Worm (Caenorhabditis elegans): Measurements from ENCODE around the gene ccdc-149.

Gene ccdc-149

ce11 chrX:11472953-11473671, 38.1 kb downstream of the ccdc-149 start (continued):
- TF ChIP-seq tra-1 (GFP tag; IDR thresholded peaks at IDR 0.05) (no peak), spr-1 (tag; optimal IDR thresholded peaks at IDR 0.05) (peak; percentile 55), ZK337.2 (GFP tag; IDR thresholded peaks at IDR 0.05) (no peak), F44E2.7 (GFP tag; IDR thresholded peaks at IDR 0.05) (no peak), ceh-28 (tag; optimal IDR thresholded peaks at IDR 0.05) (no peak), lin-29 (GFP tag; IDR thresholded peaks at IDR 0.05) (no peak), mxl-2 (GFP tag; conservative IDR thresholded peaks at IDR 0.05) (no peak), daf-19 (GFP tag; conservative IDR thresholded peaks at IDR 0.05) (no peak), Y75B8A.6 (GFP tag; IDR thresholded peaks at IDR 0.05) (no peak), nhr-25 (tag; optimal IDR thresholded peaks at IDR 0.05; ENCODE audit: borderline replicate concordance, insufficient read depth) (no peak), ces-1 (GFP tag; optimal IDR thresholded peaks at IDR 0.05) (no peak), ceh-62 (tag; optimal IDR thresholded peaks at IDR 0.05) (no peak), ama-1 (optimal IDR thresholded peaks at IDR 0.05) (no peak), hlh-11 (tag; optimal IDR thresholded peaks at IDR 0.05) (peak; percentile 69), dve-1 (tag; optimal IDR thresholded peaks at IDR 0.05; ENCODE audit: insufficient read depth) (no peak), unc-130 (GFP tag; optimal IDR thresholded peaks at IDR 0.05) (no peak), D1046.2 (GFP tag; IDR thresholded peaks at IDR 0.05) (no peak), nhr-76 (tag; optimal IDR thresholded peaks at IDR 0.05) (no peak), ceh-82 (tag; optimal IDR thresholded peaks at IDR 0.05) (no peak), madf-5 (GFP tag; IDR thresholded peaks at IDR 0.05) (no peak), mes-2 (tag; optimal IDR thresholded peaks at IDR 0.05; ENCODE audit: poor library complexity, severe bottlenecking) (no peak), lin-13 (GFP tag; optimal IDR thresholded peaks at IDR 0.05) (no peak), Y5F2A.4 (GFP tag; optimal IDR thresholded peaks at IDR 0.05) (peak; percentile 0), dmd-8 (GFP tag; IDR thresholded peaks at IDR 0.05) (no peak), daf-8 (GFP tag; IDR thresholded peaks at IDR 0.05) (no peak), R02D3.7 (tag; optimal IDR thresholded peaks at IDR 0.05) (no peak), hlh-30 (tag; optimal IDR thresholded peaks at IDR 0.05; ENCODE audit: insufficient read depth) (peak; percentile 52), gei-8 (GFP tag; optimal IDR thresholded peaks at IDR 0.05) (no peak), ztf-11 (tag; optimal IDR thresholded peaks at IDR 0.05) (no peak), duxl-1 (tag; optimal IDR thresholded peaks at IDR 0.05; ENCODE audit: poor library complexity) (no peak), aly-2 (tag; optimal IDR thresholded peaks at IDR 0.05) (no peak)

- TF ChIP-seq ama-1 (optimal IDR thresholded peaks at IDR 0.05) (no peak), aha-1 (tag) (peak; percentile 60)
These were observed 38.8 kb downstream of the ccdc-149 start for ce11 chrX:11472407-11472806.

- TF ChIP-seq mxl-3 (GFP tag; optimal IDR thresholded peaks at IDR 0.05) (peak; percentile 75), R02D3.7 (tag; optimal IDR thresholded peaks at IDR 0.05) (no peak), dmd-9 (GFP tag; IDR thresholded peaks at IDR 0.05) (0 out of 2 replicates have a peak, but pooled peaks have one; percentile 43), mep-1 (tag; optimal IDR thresholded peaks at IDR 0.05) (peak; percentile 89), dmd-8 (GFP tag; IDR thresholded peaks at IDR 0.05) (no peak), dpl-1 (GFP tag; optimal IDR thresholded peaks at IDR 0.05) (peak; percentile 54), F37D6.2 (tag; optimal IDR thresholded peaks at IDR 0.05) (peak; percentile 76), daf-16 (GFP tag; optimal IDR thresholded peaks at IDR 0.05) (no peak), daf-16 (tag; optimal IDR thresholded peaks at IDR 0.05) (no peak), Y75B8A.6 (GFP tag; IDR thresholded peaks at IDR 0.05) (no peak), hmg-1.1 (GFP tag; IDR thresholded peaks at IDR 0.05) (peak; percentile 74; the same call in 1 of the 2 replicates), lin-1 (GFP tag; IDR thresholded peaks at IDR 0.05) (0 out of 2 replicates have a peak, but pooled peaks have one; percentile 48), cey-2 (tag; optimal IDR thresholded peaks at IDR 0.05; ENCODE audit: borderline replicate concordance, insufficient read depth) (no peak), ceh-82 (tag; optimal IDR thresholded peaks at IDR 0.05) (no peak), ZK546.5 (tag; optimal IDR thresholded peaks at IDR 0.05) (no peak), nhr-28 (tag; optimal IDR thresholded peaks at IDR 0.05) (peak; percentile 82), madf-9 (GFP tag; conservative IDR thresholded peaks at IDR 0.05) (peak; percentile 76; the same call in 1 of the 2 replicates), set-16 (GFP tag; IDR thresholded peaks at IDR 0.05) (peak; percentile 40), mdt-29 (GFP tag; IDR thresholded peaks at IDR 0.05) (0 out of 2 replicates have a peak, but pooled peaks have one; percentile 13), lin-15B (tag; optimal IDR thresholded peaks at IDR 0.05) (no peak)
These were observed 39.4 kb downstream of the ccdc-149 start for ce11 chrX:11471893-11472292.

All from whole organism, L4 larva.